Fruit fly (Drosophila melanogaster) whole organism, embryonic: Measurements from ENCODE around the gene CG44158.

Experiments used
- ATbp ChIP-seq: fragments of 200-800 bp; sonication (Bioruptor generic); optimal IDR thresholded peaks from 2 replicates; lab custom pipeline; 2017; ENCODE audit warnings: missing biosample characterization, mild to moderate bottlenecking, missing genetic modification characterization, missing genetic modification reagents
- Antp ChIP-seq: fragments of 200-800 bp; sonication (Bioruptor generic); optimal IDR thresholded peaks from 3 replicates; lab custom pipeline; 2016; ENCODE audit warnings: missing biosample characterization, missing genetic modification characterization
- Awh ChIP-seq: fragments of 200-800 bp; sonication (Bioruptor generic); IDR thresholded peaks from 2 replicates; pipeline ENCODE4, ENCODE4 v1.3.6; 2022; ENCODE audit warnings: missing biosample characterization, missing genetic modification characterization
- CG1024 ChIP-seq: fragments of 200-800 bp; sonication (Bioruptor generic); IDR thresholded peaks from 2 replicates; pipeline ENCODE4 v1.3.6; 2022; ENCODE audit warnings: missing biosample characterization, missing genetic modification characterization
- CG10366 ChIP-seq: fragments of 200-800 bp; sonication (Bioruptor generic); IDR thresholded peaks from 2 replicates; pipeline ENCODE4 v1.3.6; 2022; ENCODE audit warnings: missing biosample characterization, missing genetic modification characterization
- CG10462 ChIP-seq: fragments of 200-800 bp; sonication (Bioruptor generic); optimal IDR thresholded peaks from 2 replicates; lab custom pipeline; 2016; ENCODE audit warnings: missing biosample characterization, missing genetic modification characterization
- CG12104 ChIP-seq: fragments of 200-800 bp; sonication (Bioruptor generic); optimal IDR thresholded peaks from 3 replicates; lab custom pipeline; 2016; ENCODE audit warnings: missing biosample characterization, missing genetic modification characterization
- CG13287 ChIP-seq: fragments of 200-800 bp; sonication (Bioruptor generic); IDR thresholded peaks from 2 replicates; pipeline ENCODE4 v1.3.6; 2022; ENCODE audit warnings: missing biosample characterization, missing genetic modification characterization; ENCODE audit not compliant: partially characterized antibody
- CG15514 ChIP-seq: fragments of 200-800 bp; sonication (Bioruptor generic); optimal IDR thresholded peaks from 3 replicates; lab custom pipeline; 2017; ENCODE audit warnings: missing biosample characterization, missing genetic modification characterization, mild to moderate bottlenecking, moderate library complexity, missing genetic modification reagents
- CG18011 ChIP-seq: fragments of 200-800 bp; sonication (Bioruptor generic); optimal IDR thresholded peaks from 2 replicates; lab custom pipeline; 2017; ENCODE audit warnings: missing biosample characterization, missing genetic modification characterization, mild to moderate bottlenecking, moderate library complexity, missing genotype
- CG18476 ChIP-seq: fragments of 200-800 bp; sonication (Bioruptor generic); optimal IDR thresholded peaks from 2 replicates; lab custom pipeline; 2016; ENCODE audit warnings: missing biosample characterization, mild to moderate bottlenecking, missing genetic modification characterization
- CG2678 ChIP-seq: fragments of 200-800 bp; sonication (Bioruptor generic); optimal IDR thresholded peaks from 3 replicates; lab custom pipeline; 2019; ENCODE audit warnings: missing biosample characterization, mild to moderate bottlenecking, missing genetic modification characterization, moderate library complexity
- CG2712 ChIP-seq: fragments of 200-800 bp; optimal IDR thresholded peaks from 3 replicates; lab custom pipeline; 2019; ENCODE audit warnings: missing biosample characterization, mild to moderate bottlenecking, missing genetic modification characterization, moderate library complexity
- CG31365 ChIP-seq: fragments of 200-800 bp; sonication (Bioruptor generic); optimal IDR thresholded peaks from 2 replicates; lab custom pipeline; 2018; ENCODE audit warnings: missing biosample characterization, mild to moderate bottlenecking, missing genetic modification characterization
- CG33213 ChIP-seq: fragments of 200-800 bp; sonication (Bioruptor generic); optimal IDR thresholded peaks from 3 replicates; lab custom pipeline; 2016; ENCODE audit warnings: missing biosample characterization, missing genetic modification characterization
- CG5245 ChIP-seq: fragments of 200-800 bp; sonication (Bioruptor generic); optimal IDR thresholded peaks from 3 replicates; lab custom pipeline; 2016; ENCODE audit warnings: missing biosample characterization, missing genetic modification characterization
- CG6272 ChIP-seq: fragments of 200-800 bp; sonication (Bioruptor generic); IDR thresholded peaks from 2 replicates; pipeline ENCODE4 v1.3.6; 2022; ENCODE audit warnings: missing biosample characterization, missing genetic modification characterization
- CG7556 ChIP-seq: fragments of 200-800 bp; sonication (Bioruptor generic); optimal IDR thresholded peaks from 2 replicates; lab custom pipeline; 2017; ENCODE audit warnings: missing biosample characterization, mild to moderate bottlenecking, missing genetic modification characterization
- CG7786 ChIP-seq: fragments of 200-800 bp; sonication (Bioruptor generic); optimal IDR thresholded peaks from 2 replicates; lab custom pipeline; 2016; ENCODE audit warnings: missing biosample characterization, missing genetic modification characterization
- CG8359 ChIP-seq: fragments of 200-800 bp; sonication (Bioruptor generic); optimal IDR thresholded peaks from 2 replicates; lab custom pipeline; 2017; ENCODE audit warnings: missing biosample characterization, mild to moderate bottlenecking, missing genetic modification characterization, borderline replicate concordance
- CG8924 ChIP-seq: fragments of 200-800 bp; optimal IDR thresholded peaks from 3 replicates; lab custom pipeline; 2019; ENCODE audit warnings: missing biosample characterization, mild to moderate bottlenecking, missing genetic modification characterization, moderate library complexity
- CG9609 ChIP-seq: fragments of 200-800 bp; sonication (Bioruptor generic); optimal IDR thresholded peaks from 3 replicates; lab custom pipeline; 2016; ENCODE audit warnings: missing biosample characterization, missing genetic modification characterization
- CoRest ChIP-seq: fragments of 200-800 bp; sonication (Bioruptor generic); optimal IDR thresholded peaks from 3 replicates; lab custom pipeline; 2018; ENCODE audit warnings: missing biosample characterization, mild to moderate bottlenecking, missing genetic modification characterization, moderate library complexity
- CrebB ChIP-seq: fragments of 200-800 bp; sonication (Bioruptor generic); optimal IDR thresholded peaks from 3 replicates; lab custom pipeline; 2018; ENCODE audit warnings: missing biosample characterization, mild to moderate bottlenecking, missing genetic modification characterization
- Dad ChIP-seq: fragments of 200-800 bp; sonication (Bioruptor generic); optimal IDR thresholded peaks from 3 replicates; lab custom pipeline; 2016; ENCODE audit warnings: missing biosample characterization, missing genetic modification characterization
- Dbx ChIP-seq: fragments of 200-800 bp; sonication (Bioruptor generic); IDR thresholded peaks from 3 replicates; pipeline ENCODE4 v1.3.6; 2022; ENCODE audit warnings: missing biosample characterization, missing genetic modification characterization
- HmgZ ChIP-seq: fragments of 200-800 bp; sonication (Bioruptor generic); optimal IDR thresholded peaks from 2 replicates; lab custom pipeline; 2018; ENCODE audit warnings: missing biosample characterization, mild to moderate bottlenecking, missing genetic modification characterization
- MESR4 ChIP-seq: fragments of 200-800 bp; sonication (Bioruptor generic); optimal IDR thresholded peaks from 2 replicates; lab custom pipeline; 2018; ENCODE audit warnings: missing biosample characterization, mild to moderate bottlenecking, missing genetic modification characterization, moderate library complexity
- NC2β ChIP-seq: fragments of 200-800 bp; sonication (Bioruptor generic); optimal IDR thresholded peaks from 2 replicates; lab custom pipeline; 2016; ENCODE audit warnings: missing biosample characterization, missing genetic modification characterization
- Trl ChIP-seq, 3 experiments: fragments of >200 bp in 2 of 3; fragments of 200-800 bp in 1 of 3; sonication (Bioruptor generic) in 1 of 3; optimal IDR thresholded peaks; 2 replicates in 1 of 3; 3 replicates in 2 of 3; lab custom pipeline; 2016 to 2017; ENCODE audit warnings: missing biosample characterization in 1 of 3, missing genetic modification characterization in 1 of 3
- ac ChIP-seq: fragments of 200-800 bp; sonication (Bioruptor generic); optimal IDR thresholded peaks from 3 replicates; lab custom pipeline; 2017; ENCODE audit warnings: missing biosample characterization, mild to moderate bottlenecking, missing genetic modification characterization
- caup ChIP-seq: fragments of 200-800 bp; sonication (Bioruptor generic); optimal IDR thresholded peaks from 3 replicates; lab custom pipeline; 2017; ENCODE audit warnings: missing biosample characterization, mild to moderate bottlenecking, missing genetic modification characterization, moderate library complexity; ENCODE audit not compliant: severe bottlenecking
- chn ChIP-seq: fragments of 200-800 bp; sonication (Bioruptor generic); optimal IDR thresholded peaks from 2 replicates; lab custom pipeline; 2016; ENCODE audit warnings: missing biosample characterization, missing genetic modification characterization
- eyg ChIP-seq: fragments of 200-800 bp; sonication (Bioruptor generic); optimal IDR thresholded peaks from 3 replicates; lab custom pipeline; 2016; ENCODE audit warnings: missing biosample characterization, missing genetic modification characterization
- fd64A ChIP-seq: fragments of 200-800 bp; sonication (Bioruptor generic); optimal IDR thresholded peaks from 3 replicates; lab custom pipeline; 2018; ENCODE audit warnings: missing biosample characterization, mild to moderate bottlenecking, missing genetic modification characterization
- gce ChIP-seq: fragments of 200-800 bp; sonication (Bioruptor generic); IDR thresholded peaks from 3 replicates; pipeline ENCODE4 v1.3.6; 2022; ENCODE audit warnings: missing biosample characterization, missing genetic modification characterization
- gem ChIP-seq: fragments of 200-800 bp; sonication (Bioruptor generic); optimal IDR thresholded peaks from 2 replicates; lab custom pipeline; 2019; ENCODE audit warnings: missing biosample characterization, mild to moderate bottlenecking, missing genetic modification characterization, moderate library complexity
- gsb ChIP-seq: fragments of 200-800 bp; sonication (Bioruptor generic); IDR thresholded peaks from 2 replicates; pipeline ENCODE4 v1.3.6; 2022; ENCODE audit warnings: missing biosample characterization, missing genetic modification characterization
- her ChIP-seq: fragments of 200-800 bp; sonication (Bioruptor generic); optimal IDR thresholded peaks from 2 replicates; lab custom pipeline; 2016; ENCODE audit warnings: missing biosample characterization, missing genetic modification characterization
- ken ChIP-seq: fragments of 200-800 bp; sonication (Bioruptor generic); IDR thresholded peaks from 3 replicates; pipeline ENCODE4 v1.3.6; 2022; ENCODE audit warnings: missing biosample characterization, missing genetic modification characterization
- mirr ChIP-seq: fragments of 200-800 bp; sonication (Bioruptor generic); optimal IDR thresholded peaks from 3 replicates; lab custom pipeline; 2018; ENCODE audit warnings: missing biosample characterization, mild to moderate bottlenecking, missing genetic modification characterization
- pfk ChIP-seq: fragments of 200-800 bp; sonication (Bioruptor generic); optimal IDR thresholded peaks from 2 replicates; lab custom pipeline; 2018; ENCODE audit warnings: missing biosample characterization, mild to moderate bottlenecking, missing genetic modification characterization, moderate library complexity
- pita ChIP-seq: fragments of 200-800 bp; sonication (Bioruptor generic); optimal IDR thresholded peaks from 2 replicates; lab custom pipeline; 2017; ENCODE audit warnings: missing biosample characterization, mild to moderate bottlenecking, missing genetic modification characterization
- pzg ChIP-seq: fragments of 200-800 bp; sonication (Bioruptor generic); optimal IDR thresholded peaks from 3 replicates; lab custom pipeline; 2018; ENCODE audit warnings: missing biosample characterization, mild to moderate bottlenecking, missing genetic modification characterization, moderate library complexity
- ranshi ChIP-seq: fragments of 200-800 bp; sonication (Bioruptor generic); IDR thresholded peaks from 2 replicates; pipeline ENCODE4 v1.3.6; 2022; ENCODE audit warnings: missing biosample characterization, missing genetic modification characterization
- sima ChIP-seq: fragments of 200-800 bp; sonication (Bioruptor generic); optimal IDR thresholded peaks from 2 replicates; lab custom pipeline; 2016; ENCODE audit warnings: missing biosample characterization, missing genetic modification characterization
- slou ChIP-seq: fragments of 200-800 bp; sonication (Bioruptor generic); optimal IDR thresholded peaks from 3 replicates; lab custom pipeline; 2016; ENCODE audit warnings: missing biosample characterization, missing genetic modification characterization
- sqz ChIP-seq: fragments of 200-800 bp; sonication (Bioruptor generic); optimal IDR thresholded peaks from 3 replicates; lab custom pipeline; 2018; ENCODE audit warnings: missing biosample characterization, mild to moderate bottlenecking, missing genetic modification characterization
- sr ChIP-seq: fragments of 200-800 bp; sonication (Bioruptor generic); IDR thresholded peaks from 3 replicates; pipeline ENCODE4 v1.3.6; 2022; ENCODE audit warnings: missing biosample characterization, missing genetic modification characterization
- stwl ChIP-seq: fragments of 200-800 bp; sonication (Bioruptor generic); optimal IDR thresholded peaks from 3 replicates; lab custom pipeline; 2018; ENCODE audit warnings: missing biosample characterization, mild to moderate bottlenecking, missing genetic modification characterization, moderate library complexity
- zen2 ChIP-seq: fragments of 200-800 bp; sonication (Bioruptor generic); IDR thresholded peaks from 3 replicates; pipeline ENCODE4 v1.3.6; 2022; ENCODE audit warnings: missing biosample characterization, missing genetic modification characterization; ENCODE audit not compliant: partially characterized antibody

CG44158 gene

dm6 chr3R:18243718-18244170 lies 35.2 kb downstream of the CG44158 start (continued):
- TF ChIP-seq Dad (GFP tag; lab: Kevin White, UChicago) (no peak), chn (no peak), fd64A (GFP tag; lab: Kevin White, UChicago) (no peak), pfk (GFP tag; lab: Kevin White, UChicago) (peak; percentile 2), sr (GFP tag; lab: Robert Waterston, UW) (no peak), stwl (no peak), sima (GFP tag; lab: Kevin White, UChicago) (no peak), CG2678 (no peak), her (GFP tag; lab: Kevin White, UChicago) (no peak), CG9609 (GFP tag; lab: Kevin White, UChicago) (no peak), Awh (GFP tag; lab: Robert Waterston, UW) (no peak), CG6272 (no peak), gem (tag; lab: Kevin White, UChicago) (no peak), mirr (GFP tag; lab: Kevin White, UChicago) (peak; percentile 49), MESR4 (GFP tag; lab: Kevin White, UChicago) (no peak), CG2712 (tag; lab: Kevin White, UChicago) (no peak), ATbp (GFP tag; lab: Kevin White, UChicago) (no peak), gsb (GFP tag; lab: Robert Waterston, UW) (no peak), CG8359 (GFP tag; lab: Kevin White, UChicago) (no peak), CG5245 (GFP tag; lab: Kevin White, UChicago) (no peak), pzg (GFP tag; lab: Kevin White, UChicago) (no peak), CrebB (tag; lab: Kevin White, UChicago) (peak; percentile 11), gce (GFP tag; lab: Robert Waterston, UW) (no peak), eyg (GFP tag; lab: Kevin White, UChicago) (no peak), CG33213 (GFP tag; lab: Kevin White, UChicago) (peak; percentile 10), CG18011 (GFP tag; lab: Kevin White, UChicago) (no peak), CG7786 (GFP tag; lab: Kevin White, UChicago) (no peak), CG7556 (no peak), ac (no peak), Dbx (GFP tag; lab: Robert Waterston, UW) (peak; percentile 49; the same call in 1 of the 3 replicates), CG1024 (no peak), HmgZ (tag; lab: Kevin White, UChicago) (no peak), CG8924 (tag; lab: Kevin White, UChicago) (no peak), CG13287 (no peak), CoRest (tag; lab: Kevin White, UChicago) (no peak), CG18476 (no peak), ken (no peak), caup (GFP tag; lab: Kevin White, UChicago) (no peak), slou (GFP tag; lab: Kevin White, UChicago) (no peak), zen2 (GFP tag; lab: Robert Waterston, UW) (no peak), Trl (optimal IDR thresholded peaks at IDR 0.05; lab: Kevin White, UChicago) (no peak), Trl (GFP tag; optimal IDR thresholded peaks at IDR 0.05; lab: Kevin White, UChicago) (no peak), NC2β (GFP tag; lab: Kevin White, UChicago) (no peak), CG31365 (tag; lab: Kevin White, UChicago) (no peak), sqz (no peak), CG10462 (GFP tag; lab: Kevin White, UChicago) (no peak), Antp (GFP tag; lab: Kevin White, UChicago) (peak; percentile 24), CG10366 (GFP tag; lab: Robert Waterston, UW) (no peak), CG15514 (GFP tag; lab: Kevin White, UChicago) (peak; percentile 41), pita (GFP tag; lab: Kevin White, UChicago) (no peak), ranshi (no peak), CG12104 (no peak)
